Worm (Caenorhabditis elegans): Measurements from ENCODE around the gene ubc-22.
A peak's percentile ranks its signal among the peaks of the same experiment; 100 is the strongest.

ubc-22 gene

ce11 chrX:8820643-8821042, 48.3 kb downstream of the ubc-22 start (continued):
- TF ChIP-seq F26F4.8 (GFP tag; conservative IDR thresholded peaks at IDR 0.05) = no peak
- TF ChIP-seq daf-16 (GFP tag; optimal IDR thresholded peaks at IDR 0.05) = no peak
- TF ChIP-seq daf-16 (tag; optimal IDR thresholded peaks at IDR 0.05) = peak; percentile 74
- TF ChIP-seq lin-29 (GFP tag; IDR thresholded peaks at IDR 0.05) = no peak
- TF ChIP-seq mxl-2 (GFP tag; conservative IDR thresholded peaks at IDR 0.05) = no peak
- TF ChIP-seq dmd-6 (GFP tag; IDR thresholded peaks at IDR 0.05) = peak; percentile 26; the same call in 1 of the 2 replicates
- TF ChIP-seq aha-1 (tag) = peak; percentile 40
- TF ChIP-seq sdz-12 (GFP tag; optimal IDR thresholded peaks at IDR 0.05) = no peak

DNA sequence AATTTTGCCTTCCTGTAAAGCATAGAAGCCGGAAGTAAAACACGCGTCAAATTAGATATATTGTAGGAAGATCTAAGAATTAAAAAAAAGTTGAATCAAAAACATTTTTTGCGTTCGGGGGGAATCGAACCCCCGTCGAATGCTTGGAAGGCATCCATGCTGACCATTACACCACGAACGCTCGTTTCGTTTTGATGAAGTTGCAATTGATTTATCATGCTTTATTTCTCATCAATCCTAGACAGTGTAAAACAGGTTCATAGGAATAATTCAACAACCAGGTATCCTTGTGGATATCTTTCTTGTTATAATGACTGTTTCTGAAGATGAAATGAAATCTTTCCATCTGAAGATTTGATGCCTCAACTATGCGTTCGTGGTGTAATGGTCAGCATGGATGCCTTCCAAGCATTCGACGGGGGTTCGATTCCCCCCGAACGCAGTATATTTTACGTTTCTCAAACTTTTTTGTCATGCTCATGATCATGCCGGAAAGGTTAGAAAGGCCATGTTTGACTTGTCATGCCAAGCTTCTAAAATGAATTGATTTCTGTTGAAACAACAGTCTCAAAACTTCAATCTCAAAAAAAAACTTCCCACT, 49.0 kb downstream of the ubc-22 start:
- no peak for TF ChIP-seq cey-2 (tag; optimal IDR thresholded peaks at IDR 0.05; ENCODE audit: borderline replicate concordance, insufficient read depth)
- no peak for TF ChIP-seq ztf-11 (tag; optimal IDR thresholded peaks at IDR 0.05)
- TF ChIP-seq ceh-20 (GFP tag; IDR thresholded peaks at IDR 0.05) = 0 out of 2 replicates have a peak, but pooled peaks have one; percentile 8
- TF ChIP-seq unc-39 (tag; optimal IDR thresholded peaks at IDR 0.05) = no peak
- TF ChIP-seq ctbp-1 (GFP tag; IDR thresholded peaks at IDR 0.05) = 0 out of 2 replicates have a peak, but pooled peaks have one; percentile 46
- TF ChIP-seq nhr-28 (tag; optimal IDR thresholded peaks at IDR 0.05) = peak; percentile 9
- peak; percentile 0 for TF ChIP-seq rbr-2 (tag; optimal IDR thresholded peaks at IDR 0.05)
- TF ChIP-seq zfp-3 (GFP tag; conservative IDR thresholded peaks at IDR 0.05) = no peak
- peak; percentile 50 for TF ChIP-seq duxl-1 (tag; optimal IDR thresholded peaks at IDR 0.05; ENCODE audit: poor library complexity)
- TF ChIP-seq snpc-4 (tag; optimal IDR thresholded peaks at IDR 0.05) = no peak
- TF ChIP-seq mdl-1 (tag; optimal IDR thresholded peaks at IDR 0.05) = peak in 1 of 2 experiments; percentile 19
- TF ChIP-seq nhr-41 (GFP tag; IDR thresholded peaks at IDR 0.05) = 0 out of 2 replicates have a peak, but pooled peaks have one; percentile 23
- peak; percentile 40; the same call in 1 of the 2 replicates for TF ChIP-seq dmd-6 (GFP tag; IDR thresholded peaks at IDR 0.05)
- peak; percentile 72 for TF ChIP-seq egl-43 (GFP tag; IDR thresholded peaks at IDR 0.05)
- TF ChIP-seq lin-13 (GFP tag; optimal IDR thresholded peaks at IDR 0.05) = no peak
- peak; percentile 27 for TF ChIP-seq unc-130 (GFP tag; optimal IDR thresholded peaks at IDR 0.05)
- no peak for TF ChIP-seq nhr-76 (tag; optimal IDR thresholded peaks at IDR 0.05)
- TF ChIP-seq arid-1 (GFP tag; conservative IDR thresholded peaks at IDR 0.05) = peak; percentile 69
- no peak for TF ChIP-seq skn-1 (tag; optimal IDR thresholded peaks at IDR 0.05)
- peak in 1 of 2 experiments; percentile 11 for TF ChIP-seq unc-62 (GFP tag; optimal IDR thresholded peaks at IDR 0.05 in 1 of 2)
- TF ChIP-seq unc-62 (tag; optimal IDR thresholded peaks at IDR 0.05) = no peak
- no peak for TF ChIP-seq ceh-32 (tag; optimal IDR thresholded peaks at IDR 0.05; ENCODE audit: poor library complexity)
- peak; percentile 53; the same call in 1 of the 2 replicates for TF ChIP-seq lin-1 (GFP tag; IDR thresholded peaks at IDR 0.05)
- TF ChIP-seq tra-1 (GFP tag; IDR thresholded peaks at IDR 0.05) = 0 out of 2 replicates have a peak, but pooled peaks have one; percentile 30
- peak; percentile 28 for TF ChIP-seq nhr-102 (tag; optimal IDR thresholded peaks at IDR 0.05)
- no peak for TF ChIP-seq F37D6.2 (tag; optimal IDR thresholded peaks at IDR 0.05)
- no peak for TF ChIP-seq saeg-2 (GFP tag; IDR thresholded peaks at IDR 0.05)
- peak; percentile 70; the same call in 1 of the 2 replicates for TF ChIP-seq pha-4 (GFP tag; IDR thresholded peaks at IDR 0.05)
- TF ChIP-seq pha-4 (tag; optimal IDR thresholded peaks at IDR 0.05) = no peak
- 0 out of 2 replicates have a peak, but pooled peaks have one; percentile 49 for TF ChIP-seq madf-9 (GFP tag; conservative IDR thresholded peaks at IDR 0.05)
- no peak for TF ChIP-seq Y75B8A.6 (GFP tag; IDR thresholded peaks at IDR 0.05)
- TF ChIP-seq Y48G9A.11 (GFP tag; IDR thresholded peaks at IDR 0.05) = no peak
- peak; percentile 71 for TF ChIP-seq lin-38 (GFP tag; IDR thresholded peaks at IDR 0.05)
- TF ChIP-seq gei-8 (GFP tag; optimal IDR thresholded peaks at IDR 0.05) = no peak
- peak; percentile 7 for TF ChIP-seq mxl-3 (GFP tag; optimal IDR thresholded peaks at IDR 0.05)
- TF ChIP-seq jun-1 (tag; optimal IDR thresholded peaks at IDR 0.05) = no peak
- peak; percentile 28 for TF ChIP-seq nhr-48 (tag; optimal IDR thresholded peaks at IDR 0.05)
- TF ChIP-seq php-3 (GFP tag; IDR thresholded peaks at IDR 0.05) = peak; percentile 69; the same call in 1 of the 2 replicates
- no peak for TF ChIP-seq ceh-28 (tag; optimal IDR thresholded peaks at IDR 0.05)
- 0 out of 4 replicates have a peak, but pooled peaks of 1 of the 2 experiments have one; percentile 12 for TF ChIP-seq madf-5 (GFP tag; IDR thresholded peaks at IDR 0.05)
- peak; percentile 41 for TF ChIP-seq mes-2 (tag; optimal IDR thresholded peaks at IDR 0.05; ENCODE audit: poor library complexity, severe bottlenecking)
